Worm (Caenorhabditis elegans) whole organism, L2 larva: Measurements from ENCODE around the gene D2024.1.

ENCODE experiments used
- egl-27 ChIP-seq: sonication (generic microtip); optimal IDR thresholded peaks from 3 replicates; lab custom pipeline; 2017; ENCODE audit warnings: missing biosample characterization, missing genetic modification reagents, missing genetic modification characterization
- elt-3 ChIP-seq: sonication (generic microtip); optimal IDR thresholded peaks from 2 replicates; lab custom pipeline; 2017; ENCODE audit warnings: missing biosample characterization, missing genetic modification characterization
- lsy-2 ChIP-seq, 2 experiments: fragments of 150-350 bp in 1 of 2; sonication (generic microtip) in 1 of 2; optimal IDR thresholded peaks; 2 replicates each; lab custom pipeline; 2014 to 2017; ENCODE audit warnings: missing biosample characterization in 2 of 2, missing genetic modification characterization in 2 of 2
- mdl-1 ChIP-seq, 2 experiments: fragments of 150-350 bp in 1 of 2; sonication (generic microtip) in 1 of 2; optimal IDR thresholded peaks; 2 replicates each; lab custom pipeline; 2017; ENCODE audit warnings: missing biosample characterization in 2 of 2, missing genetic modification characterization in 2 of 2
- snpc-4 ChIP-seq: fragments of 150-350 bp; optimal IDR thresholded peaks from 2 replicates; lab custom pipeline; 2014; ENCODE audit warnings: missing biosample characterization, missing genetic modification characterization
- unc-39 ChIP-seq: fragments of 150-350 bp; optimal IDR thresholded peaks from 2 replicates; lab custom pipeline; 2014; ENCODE audit warnings: missing biosample characterization, missing genetic modification characterization
- ztf-11 ChIP-seq: sonication (generic microtip); optimal IDR thresholded peaks from 2 replicates; lab custom pipeline; 2017; ENCODE audit warnings: missing biosample characterization, missing genetic modification characterization
- ztf-4 ChIP-seq: fragments of 150-350 bp; optimal IDR thresholded peaks from 2 replicates; lab custom pipeline; 2014; ENCODE audit warnings: missing biosample characterization, missing genetic modification characterization

ce11 chrIV:7246553-7246952 is 790 bp upstream of the D2024.1 start, which contains the start of gene col-114:
- TF ChIP-seq mdl-1 (tag; optimal IDR thresholded peaks at IDR 0.05; lab: Kevin White, UChicago) (no peak), elt-3 (tag; lab: Kevin White, UChicago) (no peak), snpc-4 (no peak), ztf-4 (no peak), lsy-2 (tag; optimal IDR thresholded peaks at IDR 0.05; lab: Kevin White, UChicago) (no peak), ztf-11 (tag; lab: Kevin White, UChicago) (no peak), unc-39 (tag; lab: Kevin White, UChicago) (no peak), egl-27 (tag; lab: Kevin White, UChicago) (no peak)
